Fruit fly (Drosophila melanogaster) whole organism, embryonic: Measurements from ENCODE around the gene CG31406.

Experiments
- Atf6 ChIP-seq: fragments of 200-800 bp; sonication (Bioruptor generic); IDR thresholded peaks from 2 replicates; pipeline ENCODE4 v1.3.6; 2022; ENCODE audit warnings: missing biosample characterization, missing genetic modification characterization
- B-H2 ChIP-seq: fragments of 200-800 bp; sonication (Bioruptor generic); optimal IDR thresholded peaks from 2 replicates; lab custom pipeline; 2018; ENCODE audit warnings: missing biosample characterization, mild to moderate bottlenecking, missing genetic modification characterization
- CG11093 ChIP-seq: fragments of 200-800 bp; sonication (Bioruptor generic); IDR thresholded peaks from 3 replicates; pipeline ENCODE4 v1.3.6; 2022; ENCODE audit warnings: missing biosample characterization, missing genetic modification characterization
- CG1233 ChIP-seq: fragments of 200-800 bp; sonication (Bioruptor generic); optimal IDR thresholded peaks from 4 replicates; lab custom pipeline; 2018; ENCODE audit warnings: missing biosample characterization, mild to moderate bottlenecking, missing genetic modification characterization
- CG12744 ChIP-seq: fragments of 200-800 bp; sonication (Bioruptor generic); optimal IDR thresholded peaks from 2 replicates; lab custom pipeline; 2016; ENCODE audit warnings: missing biosample characterization, missing genetic modification characterization
- CG13775 ChIP-seq: fragments of 200-800 bp; sonication (Bioruptor generic); optimal IDR thresholded peaks from 3 replicates; lab custom pipeline; 2017; ENCODE audit warnings: missing biosample characterization, mild to moderate bottlenecking, missing genetic modification characterization
- CG15011 ChIP-seq: fragments of 200-800 bp; sonication (Bioruptor generic); optimal IDR thresholded peaks from 3 replicates; lab custom pipeline; 2018; ENCODE audit warnings: missing biosample characterization, mild to moderate bottlenecking, missing genetic modification characterization
- CG15073 ChIP-seq: fragments of 200-800 bp; sonication (Bioruptor generic); optimal IDR thresholded peaks from 2 replicates; lab custom pipeline; 2016; ENCODE audit warnings: missing biosample characterization, missing genetic modification characterization
- CG1602 ChIP-seq: fragments of 200-800 bp; sonication (Bioruptor generic); optimal IDR thresholded peaks from 3 replicates; lab custom pipeline; 2016; ENCODE audit warnings: missing biosample characterization, missing genetic modification characterization
- CG1603 ChIP-seq: fragments of 200-800 bp; sonication (Bioruptor generic); optimal IDR thresholded peaks from 2 replicates; lab custom pipeline; 2019; ENCODE audit warnings: missing biosample characterization, mild to moderate bottlenecking, missing genetic modification characterization, moderate library complexity
- CG16863 ChIP-seq: fragments of 200-800 bp; sonication (Bioruptor generic); optimal IDR thresholded peaks from 3 replicates; lab custom pipeline; 2016; ENCODE audit warnings: missing biosample characterization, missing genetic modification characterization
- CG17829 ChIP-seq: fragments of 200-800 bp; optimal IDR thresholded peaks from 2 replicates; lab custom pipeline; 2019; ENCODE audit warnings: missing biosample characterization, mild to moderate bottlenecking, missing genetic modification characterization, moderate library complexity
- CG30431 ChIP-seq: fragments of 200-800 bp; sonication (Bioruptor generic); optimal IDR thresholded peaks from 2 replicates; lab custom pipeline; 2017; ENCODE audit warnings: missing biosample characterization, missing genetic modification characterization
- CG33213 ChIP-seq: fragments of 200-800 bp; sonication (Bioruptor generic); optimal IDR thresholded peaks from 3 replicates; lab custom pipeline; 2016; ENCODE audit warnings: missing biosample characterization, missing genetic modification characterization
- CG3995 ChIP-seq: fragments of 200-800 bp; sonication (Bioruptor generic); optimal IDR thresholded peaks from 3 replicates; lab custom pipeline; 2016; ENCODE audit warnings: missing biosample characterization, missing genetic modification characterization
- CG4424 ChIP-seq: fragments of 200-800 bp; sonication (Bioruptor generic); optimal IDR thresholded peaks from 3 replicates; lab custom pipeline; 2016; ENCODE audit warnings: missing biosample characterization, missing genetic modification characterization
- CG4707 ChIP-seq: fragments of 200-800 bp; sonication (Bioruptor generic); optimal IDR thresholded peaks from 2 replicates; lab custom pipeline; 2018; ENCODE audit warnings: missing biosample characterization, mild to moderate bottlenecking, missing genetic modification characterization, moderate library complexity
- CG7987 ChIP-seq: fragments of 200-800 bp; sonication (Bioruptor generic); optimal IDR thresholded peaks from 2 replicates; lab custom pipeline; 2018; ENCODE audit warnings: missing biosample characterization, mild to moderate bottlenecking, missing genetic modification characterization, moderate library complexity
- CG8478 ChIP-seq: fragments of >200 bp; optimal IDR thresholded peaks from 2 replicates; lab custom pipeline; 2018
- CG9727 ChIP-seq: fragments of 200-800 bp; sonication (Bioruptor generic); optimal IDR thresholded peaks from 3 replicates; lab custom pipeline; 2017; ENCODE audit warnings: missing biosample characterization, mild to moderate bottlenecking, missing genetic modification characterization
- Dbx ChIP-seq: fragments of 200-800 bp; sonication (Bioruptor generic); IDR thresholded peaks from 3 replicates; pipeline ENCODE4 v1.3.6; 2022; ENCODE audit warnings: missing biosample characterization, missing genetic modification characterization
- Deaf1 ChIP-seq: fragments of 200-800 bp; optimal IDR thresholded peaks from 3 replicates; lab custom pipeline; 2019; ENCODE audit warnings: missing biosample characterization, mild to moderate bottlenecking, missing genetic modification characterization, moderate library complexity
- Dll ChIP-seq: fragments of 200-800 bp; sonication (Bioruptor generic); IDR thresholded peaks from 4 replicates; pipeline ENCODE4 v1.3.6; 2022; ENCODE audit warnings: missing biosample characterization, missing genetic modification characterization; ENCODE audit not compliant: partially characterized antibody
- Doc3 ChIP-seq: fragments of 200-800 bp; sonication (Bioruptor generic); IDR thresholded peaks from 3 replicates; pipeline ENCODE4 v1.3.6; 2022; ENCODE audit warnings: missing biosample characterization, missing genetic modification characterization; ENCODE audit not compliant: partially characterized antibody
- ERR ChIP-seq: fragments of 200-800 bp; sonication (Bioruptor generic); optimal IDR thresholded peaks from 2 replicates; lab custom pipeline; 2016; ENCODE audit warnings: missing biosample characterization, missing genetic modification characterization
- HLH4C ChIP-seq: fragments of 200-800 bp; sonication (Bioruptor generic); IDR thresholded peaks from 3 replicates; pipeline ENCODE4 v1.3.6; 2022; ENCODE audit warnings: missing biosample characterization, missing genetic modification characterization; ENCODE audit not compliant: partially characterized antibody
- HmgD ChIP-seq: fragments of 200-800 bp; sonication (Bioruptor generic); optimal IDR thresholded peaks from 3 replicates; lab custom pipeline; 2016; ENCODE audit warnings: missing biosample characterization, missing genetic modification characterization
- Hr3 ChIP-seq: fragments of 200-800 bp; sonication (Bioruptor generic); optimal IDR thresholded peaks from 3 replicates; lab custom pipeline; 2016; ENCODE audit warnings: missing biosample characterization, missing genetic modification characterization
- Mrtf ChIP-seq: fragments of 200-800 bp; sonication (Bioruptor generic); IDR thresholded peaks from 3 replicates; pipeline ENCODE4 v1.3.6; 2022; ENCODE audit warnings: missing biosample characterization, missing genetic modification characterization
- Myb ChIP-seq: fragments of 200-800 bp; sonication (Bioruptor generic); optimal IDR thresholded peaks from 2 replicates; lab custom pipeline; 2016; ENCODE audit warnings: missing biosample characterization, missing genetic modification characterization
- Neu2 ChIP-seq: fragments of 200-800 bp; sonication (Bioruptor generic); optimal IDR thresholded peaks from 3 replicates; lab custom pipeline; 2016; ENCODE audit warnings: missing biosample characterization, missing genetic modification characterization, borderline replicate concordance
- Rfx ChIP-seq: fragments of 200-800 bp; sonication (Bioruptor generic); IDR thresholded peaks from 2 replicates; pipeline ENCODE4 v1.3.6; 2022; ENCODE audit warnings: missing biosample characterization, missing genetic modification characterization
- Vsx1 ChIP-seq: fragments of 200-800 bp; sonication (Bioruptor generic); optimal IDR thresholded peaks from 2 replicates; lab custom pipeline; 2017; ENCODE audit warnings: missing biosample characterization, mild to moderate bottlenecking, missing genetic modification characterization, missing genetic modification reagents
- Xrp1 ChIP-seq: fragments of 200-800 bp; sonication (Bioruptor generic); IDR thresholded peaks from 2 replicates; pipeline ENCODE4 v1.3.6; 2022; ENCODE audit warnings: missing biosample characterization, missing genetic modification characterization
- ara ChIP-seq: fragments of 200-800 bp; sonication (Bioruptor generic); IDR thresholded peaks from 2 replicates; pipeline ENCODE4 v1.3.6; 2022; ENCODE audit warnings: missing biosample characterization, missing genetic modification characterization
- ase ChIP-seq: fragments of 200-800 bp; sonication (Bioruptor generic); IDR thresholded peaks from 3 replicates; pipeline ENCODE4 v1.3.6; 2022; ENCODE audit warnings: missing biosample characterization, missing genetic modification characterization
- bowl ChIP-seq: fragments of 200-800 bp; sonication (Bioruptor generic); IDR thresholded peaks from 2 replicates; pipeline ENCODE4 v1.3.6; 2022; ENCODE audit warnings: missing biosample characterization, missing genetic modification characterization
- cas ChIP-seq: fragments of 200-800 bp; sonication (Bioruptor generic); IDR thresholded peaks from 2 replicates; pipeline ENCODE4 v1.3.6; 2022; ENCODE audit warnings: missing biosample characterization, missing genetic modification characterization
- caup ChIP-seq: fragments of 200-800 bp; sonication (Bioruptor generic); optimal IDR thresholded peaks from 3 replicates; lab custom pipeline; 2017; ENCODE audit warnings: missing biosample characterization, mild to moderate bottlenecking, missing genetic modification characterization, moderate library complexity; ENCODE audit not compliant: severe bottlenecking
- ci ChIP-seq: fragments of 200-800 bp; sonication (Bioruptor generic); IDR thresholded peaks from 3 replicates; pipeline ENCODE4 v1.3.6; 2022; ENCODE audit warnings: missing biosample characterization, missing genetic modification characterization
- gcm2 ChIP-seq: fragments of 200-800 bp; sonication (Bioruptor generic); optimal IDR thresholded peaks from 2 replicates; lab custom pipeline; 2016; ENCODE audit warnings: missing biosample characterization, missing genetic modification characterization
- gfzf ChIP-seq: fragments of 200-800 bp; sonication (Bioruptor generic); optimal IDR thresholded peaks from 2 replicates; lab custom pipeline; 2016; ENCODE audit warnings: missing biosample characterization, mild to moderate bottlenecking, missing genetic modification characterization, moderate library complexity
- hbn ChIP-seq: fragments of 200-800 bp; sonication (Bioruptor generic); IDR thresholded peaks from 2 replicates; pipeline ENCODE4 v1.3.6; 2022; ENCODE audit warnings: missing biosample characterization, missing genetic modification characterization; ENCODE audit not compliant: partially characterized antibody
- ken ChIP-seq: fragments of 200-800 bp; sonication (Bioruptor generic); IDR thresholded peaks from 3 replicates; pipeline ENCODE4 v1.3.6; 2022; ENCODE audit warnings: missing biosample characterization, missing genetic modification characterization
- lmd ChIP-seq: fragments of 200-800 bp; sonication (Bioruptor generic); IDR thresholded peaks from 2 replicates; pipeline ENCODE4 v1.3.6; 2022; ENCODE audit warnings: missing biosample characterization, missing genetic modification characterization
- maf-S ChIP-seq: fragments of 200-800 bp; sonication (Bioruptor generic); optimal IDR thresholded peaks from 2 replicates; lab custom pipeline; 2016; ENCODE audit warnings: missing biosample characterization, missing genetic modification characterization
- mam ChIP-seq: fragments of 200-800 bp; sonication (Bioruptor generic); optimal IDR thresholded peaks from 3 replicates; lab custom pipeline; 2016; ENCODE audit warnings: missing biosample characterization, missing genetic modification characterization
- p53 ChIP-seq: fragments of 200-800 bp; sonication (Bioruptor generic); optimal IDR thresholded peaks from 2 replicates; lab custom pipeline; 2016; ENCODE audit warnings: missing biosample characterization, missing genetic modification characterization
- prd ChIP-seq, 3 experiments: fragments of >200 bp in 2 of 3; fragments of 200-800 bp in 1 of 3; sonication (Bioruptor generic) in 1 of 3; optimal IDR thresholded peaks in 2 of 3; IDR thresholded peaks in 1 of 3; 2 replicates in 2 of 3; 3 replicates in 1 of 3; pipeline versions ENCODE4 v1.3.6 to Lab custom; 2017 to 2022; ENCODE audit warnings: missing biosample characterization in 1 of 3, missing genetic modification characterization in 1 of 3
- stc ChIP-seq: fragments of 200-800 bp; sonication (Bioruptor generic); IDR thresholded peaks from 2 replicates; pipeline ENCODE4 v1.3.6; 2022; ENCODE audit warnings: missing biosample characterization, missing genetic modification characterization
- zfh2 ChIP-seq: fragments of 200-800 bp; sonication (Bioruptor generic); optimal IDR thresholded peaks from 2 replicates; lab custom pipeline; 2016; ENCODE audit warnings: missing biosample characterization, missing genetic modification characterization

Gene CG31406

dm6 chr3R:10332823-10333263 lies 15.7 kb upstream of the CG31406 start, which contains the start of gene sle:
Gene sle, plus strand, starts transcription at chr3R:10333115.
- no peak for TF ChIP-seq cas
- TF ChIP-seq stc (GFP tag; lab: Robert Waterston, UW), result no peak
- peak; percentile 41; the same call in 1 of the 2 replicates for TF ChIP-seq ara
- TF ChIP-seq CG12744 (GFP tag; lab: Kevin White, UChicago), result peak; percentile 57
- peak; percentile 73 for TF ChIP-seq Dbx (GFP tag; lab: Robert Waterston, UW)
- TF ChIP-seq Doc3 (GFP tag; lab: Robert Waterston, UW), result peak; percentile 43; the same call in 1 of the 3 replicates
- TF ChIP-seq gfzf (GFP tag; lab: Kevin White, UChicago), result peak; percentile 33
- peak; percentile 67 for TF ChIP-seq HLH4C (GFP tag; lab: Robert Waterston, UW)
- peak; percentile 17; the same call in 1 of the 2 replicates for TF ChIP-seq lmd
- peak; percentile 43 for TF ChIP-seq CG1602 (GFP tag; lab: Kevin White, UChicago)
- TF ChIP-seq CG1233 (GFP tag; lab: Kevin White, UChicago), result peak; percentile 37
- TF ChIP-seq Dll (GFP tag; lab: Robert Waterston, UW), result peak; percentile 64; the same call in 2 of the 4 replicates
- TF ChIP-seq CG9727 (GFP tag; lab: Kevin White, UChicago), result peak; percentile 34
- peak; percentile 51 for TF ChIP-seq CG17829 (tag; lab: Kevin White, UChicago)
- no peak for TF ChIP-seq Deaf1 (tag; lab: Kevin White, UChicago)
- peak; percentile 49 for TF ChIP-seq ERR (GFP tag; lab: Kevin White, UChicago)
- TF ChIP-seq Myb, result peak; percentile 99
- TF ChIP-seq CG4424, result peak; percentile 59
- TF ChIP-seq CG4707, result no peak
- peak; percentile 37; the same call in 1 of the 2 replicates for TF ChIP-seq bowl (GFP tag; lab: Robert Waterston, UW)
- peak; percentile 54 for TF ChIP-seq Hr3 (GFP tag; lab: Kevin White, UChicago)
- no peak for TF ChIP-seq CG8478 (lab: Kevin White, UChicago)
- TF ChIP-seq CG11093 (GFP tag; lab: Robert Waterston, UW), result no peak
- peak; percentile 24 for TF ChIP-seq HmgD (GFP tag; lab: Kevin White, UChicago)
- TF ChIP-seq ase, result no peak
- no peak for TF ChIP-seq Mrtf (GFP tag; lab: Robert Waterston, UW)
- peak; percentile 61 for TF ChIP-seq CG16863 (GFP tag; lab: Kevin White, UChicago)
- peak; percentile 50 for TF ChIP-seq maf-S (GFP tag; lab: Kevin White, UChicago)
- no peak for TF ChIP-seq CG1603
- no peak for TF ChIP-seq prd (optimal IDR thresholded peaks at IDR 0.05; lab: Kevin White, UChicago)
- TF ChIP-seq prd (GFP tag; IDR thresholded peaks at IDR 0.05; lab: Robert Waterston, UW), result peak; percentile 54; the same call in 2 of the 3 replicates
- no peak for TF ChIP-seq CG15073 (GFP tag; lab: Kevin White, UChicago)
- TF ChIP-seq CG33213 (GFP tag; lab: Kevin White, UChicago), result peak; percentile 42
- peak; percentile 93 for TF ChIP-seq CG3995 (GFP tag; lab: Kevin White, UChicago)
- peak; percentile 92 for TF ChIP-seq Neu2 (GFP tag; lab: Kevin White, UChicago)
- TF ChIP-seq Vsx1 (GFP tag; lab: Kevin White, UChicago), result no peak
- TF ChIP-seq Rfx, result peak; percentile 84; the same call in 1 of the 2 replicates
- peak; percentile 69 for TF ChIP-seq B-H2 (GFP tag; lab: Kevin White, UChicago)
- TF ChIP-seq p53 (GFP tag; lab: Kevin White, UChicago), result peak; percentile 43
- no peak for TF ChIP-seq CG15011 (GFP tag; lab: Kevin White, UChicago)
- TF ChIP-seq zfh2 (GFP tag; lab: Kevin White, UChicago), result peak; percentile 57
- no peak for TF ChIP-seq hbn (GFP tag; lab: Robert Waterston, UW)
- TF ChIP-seq Atf6 (GFP tag; lab: Robert Waterston, UW), result peak; percentile 58; the same call in 1 of the 2 replicates
- no peak for TF ChIP-seq ci
- peak; percentile 47 for TF ChIP-seq CG13775 (GFP tag; lab: Kevin White, UChicago)
- no peak for TF ChIP-seq caup (GFP tag; lab: Kevin White, UChicago)
- TF ChIP-seq mam, result peak; percentile 66
- peak; percentile 26 for TF ChIP-seq CG30431 (GFP tag; lab: Kevin White, UChicago)
- peak; percentile 19 for TF ChIP-seq gcm2 (GFP tag; lab: Kevin White, UChicago)
- no peak for TF ChIP-seq CG7987 (GFP tag; lab: Kevin White, UChicago)
- peak; percentile 67 for TF ChIP-seq Xrp1
- TF ChIP-seq ken, result peak; percentile 49; the same call in 1 of the 3 replicates
